Fruit fly (Drosophila melanogaster): ENCODE results near the gene Dab.

The Dab gene

DNA sequence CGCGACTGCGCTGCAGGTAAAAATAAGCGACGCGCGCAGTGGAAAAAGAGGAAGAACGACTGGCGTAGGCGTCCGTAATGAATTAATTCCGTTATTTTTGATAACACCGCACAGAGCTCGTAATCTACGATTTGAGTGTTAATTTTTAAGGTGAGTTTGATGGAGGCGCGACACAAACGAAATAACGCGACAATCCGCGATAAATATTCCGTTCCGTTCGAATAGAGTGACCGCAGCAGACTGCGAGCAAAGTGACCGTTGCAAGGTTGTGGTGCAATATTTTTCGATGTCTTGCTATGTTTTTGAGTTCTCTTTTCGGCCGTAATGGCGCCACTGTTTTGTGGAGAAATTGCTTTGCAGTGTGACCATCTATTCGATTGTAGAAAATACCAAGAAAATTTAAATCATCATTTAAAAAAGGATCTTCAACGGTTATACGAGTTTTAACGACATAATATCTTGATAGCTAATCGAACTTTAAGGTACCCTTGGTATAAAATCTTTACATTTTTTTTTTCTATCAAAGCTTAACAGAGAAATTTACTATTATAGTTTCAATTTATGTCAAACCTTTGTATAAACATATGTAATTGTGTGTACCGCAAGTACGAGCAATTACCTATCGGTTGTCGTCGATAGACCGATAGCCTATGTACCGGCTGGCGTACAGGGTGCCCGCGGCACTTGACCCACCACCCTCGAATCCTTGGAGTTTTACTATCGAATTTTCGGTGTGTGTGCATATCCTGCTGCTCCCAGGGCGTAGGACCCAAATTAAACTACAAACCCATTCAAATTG is at the start of gene Dab, which contains the start of the genes CG43954 and Lasp (continued):
- TF ChIP-seq CG16863 (GFP tag; optimal IDR thresholded peaks at IDR 0.05) (no peak), CG10654 (GFP tag; optimal IDR thresholded peaks at IDR 0.05) (no peak), Gsc (GFP tag; IDR thresholded peaks at IDR 0.05) (no peak), hth (optimal IDR thresholded peaks at IDR 0.05) (no peak), CG6254 (GFP tag; optimal IDR thresholded peaks at IDR 0.05) (peak; percentile 99), sisA (GFP tag; IDR thresholded peaks at IDR 0.05) (no peak), CG31224 (GFP tag; IDR thresholded peaks at IDR 0.05) (no peak), nerfin-1 (tag; optimal IDR thresholded peaks at IDR 0.05) (peak; percentile 5), pan (optimal IDR thresholded peaks at IDR 0.05) (no peak), pan (GFP tag; optimal IDR thresholded peaks at IDR 0.05 in 1 of 2, IDR thresholded peaks at IDR 0.05 in 1 of 2) (peak in 1 of 2 experiments; percentile 51), ttk (GFP tag; IDR thresholded peaks at IDR 0.05) (peak; percentile 7; the same call in 1 of the 2 replicates), CG10543 (GFP tag; optimal IDR thresholded peaks at IDR 0.05) (peak; percentile 60), CG12219 (GFP tag; optimal IDR thresholded peaks at IDR 0.05) (no peak), Hr78 (GFP tag; optimal IDR thresholded peaks at IDR 0.05) (no peak), Doc3 (GFP tag; IDR thresholded peaks at IDR 0.05; ENCODE audit: partially characterized antibody) (peak; percentile 43; the same call in 1 of the 3 replicates), slbo (GFP tag; IDR thresholded peaks at IDR 0.05) (peak; percentile 47), gsb-n (tag; optimal IDR thresholded peaks at IDR 0.05) (peak; percentile 40), Lpt (GFP tag; optimal IDR thresholded peaks at IDR 0.05) (no peak), gfzf (GFP tag; optimal IDR thresholded peaks at IDR 0.05) (peak; percentile 95), kni (GFP tag; optimal IDR thresholded peaks at IDR 0.05) (peak; percentile 14), Spps (tag; optimal IDR thresholded peaks at IDR 0.05) (peak; percentile 8), Mes4 (GFP tag; optimal IDR thresholded peaks at IDR 0.05) (peak; percentile 53), repo (GFP tag; optimal IDR thresholded peaks at IDR 0.05) (peak; percentile 15), CG13287 (GFP tag; IDR thresholded peaks at IDR 0.05; ENCODE audit: partially characterized antibody) (peak; percentile 56), otp (GFP tag; IDR thresholded peaks at IDR 0.05) (peak; percentile 36; the same call in 1 of the 3 replicates), CG31365 (tag; optimal IDR thresholded peaks at IDR 0.05) (peak; percentile 32), cas (GFP tag; IDR thresholded peaks at IDR 0.05) (peak; percentile 46; the same call in 1 of the 2 replicates), CG10979 (tag; optimal IDR thresholded peaks at IDR 0.05) (no peak), vvl (GFP tag; IDR thresholded peaks at IDR 0.05) (peak; percentile 58), Lim3 (GFP tag; IDR thresholded peaks at IDR 0.05) (no peak), CG18011 (GFP tag; optimal IDR thresholded peaks at IDR 0.05) (no peak), schlank (tag; optimal IDR thresholded peaks at IDR 0.05) (no peak), hb (GFP tag; IDR thresholded peaks at IDR 0.05; ENCODE audit: partially characterized antibody) (no peak; the same call in 2 of the 3 replicates), CG30431 (GFP tag; optimal IDR thresholded peaks at IDR 0.05) (no peak), CG3726 (GFP tag; IDR thresholded peaks at IDR 0.05) (no peak), lab (GFP tag; optimal IDR thresholded peaks at IDR 0.05) (peak; percentile 56), fu2 (GFP tag; optimal IDR thresholded peaks at IDR 0.05) (no peak), al (GFP tag; IDR thresholded peaks at IDR 0.05) (no peak), grau (tag; optimal IDR thresholded peaks at IDR 0.05) (peak; percentile 29), hkb (optimal IDR thresholded peaks at IDR 0.05) (no peak), hkb (GFP tag; IDR thresholded peaks at IDR 0.05) (peak; percentile 12; the same call in 1 of the 2 replicates), GATAe (GFP tag; conservative IDR thresholded peaks at IDR 0.05) (no peak), scrt (GFP tag; optimal IDR thresholded peaks at IDR 0.05) (peak; percentile 28), az2 (GFP tag; optimal IDR thresholded peaks at IDR 0.05) (peak; percentile 31), Dip2 (GFP tag; IDR thresholded peaks at IDR 0.05) (no peak), Meics (GFP tag; optimal IDR thresholded peaks at IDR 0.05) (peak; percentile 35), peb (GFP tag; IDR thresholded peaks at IDR 0.05) (no peak), CG7271 (tag; optimal IDR thresholded peaks at IDR 0.05) (no peak), CG7786 (GFP tag; optimal IDR thresholded peaks at IDR 0.05) (no peak), Fer3 (tag; optimal IDR thresholded peaks at IDR 0.05) (peak; percentile 2)
